Worm (Caenorhabditis elegans) whole organism, young adult: ENCODE data around the gene ctl-2.
A peak's percentile ranks its signal among the peaks of the same experiment; 100 is the strongest.
"Not testable (repeated sequence)": the region's sequence is repeated elsewhere in the genome, so short reads cannot be mapped to it uniquely, and the experiment has no call there.

ENCODE experiments used
- B0336.3 ChIP-seq: fragments of 200-800 bp; sonication (Bioruptor generic); IDR thresholded peaks from 2 replicates; pipeline ENCODE4 v1.3.6; 2022; ENCODE audit warnings: missing genetic modification characterization, missing compliant biosample characterization
- D2030.7 ChIP-seq: fragments of 200-800 bp; sonication (Bioruptor generic); IDR thresholded peaks from 2 replicates; pipeline ENCODE4 v1.3.6; 2022; ENCODE audit warnings: missing genetic modification reagents, missing genetic modification characterization, missing compliant biosample characterization
- F22D6.2 ChIP-seq: sonication (generic microtip); optimal IDR thresholded peaks from 2 replicates; lab custom pipeline; 2016; ENCODE audit warnings: mild to moderate bottlenecking, missing genetic modification characterization, missing compliant biosample characterization
- F33H1.4 ChIP-seq: fragments of 200-800 bp; sonication (Bioruptor generic); IDR thresholded peaks from 2 replicates; pipeline ENCODE4 v1.3.6; 2022; ENCODE audit warnings: missing genetic modification reagents, missing genetic modification characterization, missing compliant biosample characterization
- F52B5.7 ChIP-seq: sonication (generic microtip); optimal IDR thresholded peaks from 2 replicates; lab custom pipeline; 2016; ENCODE audit warnings: mild to moderate bottlenecking, missing genetic modification characterization, missing compliant biosample characterization
- F57C9.4 ChIP-seq: sonication (generic microtip); optimal IDR thresholded peaks from 2 replicates; lab custom pipeline; 2017; ENCODE audit warnings: mild to moderate bottlenecking, missing genetic modification characterization, missing compliant biosample characterization
- Y56A3A.18 ChIP-seq: fragments of 200-800 bp; sonication (Bioruptor generic); IDR thresholded peaks from 2 replicates; pipeline ENCODE4 v1.3.6; 2022; ENCODE audit warnings: missing genetic modification reagents, missing genetic modification characterization, missing compliant biosample characterization
- Y67H2A.10 ChIP-seq: fragments of 200-800 bp; sonication (Bioruptor generic); conservative IDR thresholded peaks from 2 replicates; pipeline ENCODE4 v1.3.6; 2022; ENCODE audit warnings: missing genetic modification reagents, missing genetic modification characterization, missing compliant biosample characterization
- ZK185.1 ChIP-seq: sonication (generic microtip); optimal IDR thresholded peaks from 2 replicates; lab custom pipeline; 2016; ENCODE audit warnings: mild to moderate bottlenecking, missing genetic modification characterization, missing compliant biosample characterization; ENCODE audit not compliant: poor library complexity, severe bottlenecking
- athp-1 ChIP-seq: sonication (generic microtip); optimal IDR thresholded peaks from 2 replicates; lab custom pipeline; 2017; ENCODE audit warnings: mild to moderate bottlenecking, missing genetic modification characterization, missing compliant biosample characterization
- attf-5 ChIP-seq: fragments of 200-800 bp; sonication (Bioruptor generic); optimal IDR thresholded peaks from 2 replicates; lab custom pipeline; 2018; ENCODE audit warnings: mild to moderate bottlenecking, missing genetic modification characterization, missing compliant biosample characterization
- bed-1 ChIP-seq: fragments of 200-800 bp; sonication (Bioruptor generic); IDR thresholded peaks from 2 replicates; pipeline ENCODE4 v1.3.6; 2022; ENCODE audit warnings: missing genetic modification reagents, missing genetic modification characterization, missing compliant biosample characterization
- cebp-1 ChIP-seq, 2 experiments: fragments of 200-800 bp in 1 of 2; sonication (Bioruptor generic) in 1 of 2; sonication (generic microtip) in 1 of 2; IDR thresholded peaks in 1 of 2; optimal IDR thresholded peaks in 1 of 2; 2 replicates each; pipeline versions ENCODE4 v1.3.6 to Lab custom; 2017 to 2022; ENCODE audit warnings: missing compliant biosample characterization in 2 of 2, missing genetic modification characterization in 2 of 2, mild to moderate bottlenecking in 1 of 2, missing genetic modification reagents in 1 of 2, moderate library complexity in 1 of 2
- ceh-27 ChIP-seq: fragments of 200-800 bp; sonication (Bioruptor generic); optimal IDR thresholded peaks from 2 replicates; lab custom pipeline; 2018; ENCODE audit warnings: mild to moderate bottlenecking, missing genetic modification characterization, moderate library complexity, missing compliant biosample characterization
- ceh-58 ChIP-seq: fragments of 200-800 bp; sonication (Bioruptor generic); IDR thresholded peaks from 2 replicates; pipeline ENCODE4 v1.3.6; 2022; ENCODE audit warnings: missing genetic modification characterization, missing compliant biosample characterization
- ceh-79 ChIP-seq: sonication (generic microtip); optimal IDR thresholded peaks from 2 replicates; lab custom pipeline; 2017; ENCODE audit warnings: mild to moderate bottlenecking, missing genetic modification characterization, missing compliant biosample characterization
- ceh-91 ChIP-seq: fragments of 200-800 bp; sonication (Bioruptor generic); IDR thresholded peaks from 2 replicates; pipeline ENCODE4 v1.3.6; 2022; ENCODE audit warnings: missing genetic modification reagents, missing genetic modification characterization, missing compliant biosample characterization
- die-1 ChIP-seq: sonication (generic microtip); optimal IDR thresholded peaks from 2 replicates; lab custom pipeline; 2016; ENCODE audit warnings: missing genotype, mild to moderate bottlenecking, missing genetic modification characterization, missing compliant biosample characterization
- ekl-4 ChIP-seq: fragments of 200-800 bp; sonication (Bioruptor generic); IDR thresholded peaks from 2 replicates; pipeline ENCODE4 v1.3.6; 2022; ENCODE audit warnings: missing genetic modification reagents, missing genetic modification characterization, missing compliant biosample characterization
- fkh-3 ChIP-seq: sonication (generic microtip); optimal IDR thresholded peaks from 2 replicates; lab custom pipeline; 2016; ENCODE audit warnings: mild to moderate bottlenecking, missing genetic modification characterization, missing compliant biosample characterization
- hmg-1.2 ChIP-seq: fragments of 200-800 bp; sonication (Bioruptor generic); IDR thresholded peaks from 2 replicates; pipeline ENCODE4 v1.3.6; 2022; ENCODE audit warnings: missing genetic modification reagents, missing genetic modification characterization, missing compliant biosample characterization
- hmg-20 ChIP-seq: fragments of 200-800 bp; sonication (Bioruptor generic); IDR thresholded peaks from 2 replicates; pipeline ENCODE4 v1.3.6; 2022; ENCODE audit warnings: missing genetic modification reagents, missing genetic modification characterization, missing compliant biosample characterization
- let-607 ChIP-seq, 2 experiments: fragments of 200-800 bp in 1 of 2; sonication (Bioruptor generic) in 1 of 2; sonication (generic microtip) in 1 of 2; optimal IDR thresholded peaks; 2 replicates each; lab custom pipeline; 2016 to 2018; ENCODE audit warnings: mild to moderate bottlenecking in 2 of 2, missing compliant biosample characterization in 2 of 2, missing genetic modification characterization in 2 of 2, moderate library complexity in 2 of 2, missing genotype in 1 of 2
- lin-26 ChIP-seq: fragments of 200-800 bp; sonication (Bioruptor generic); IDR thresholded peaks from 2 replicates; pipeline ENCODE4 v1.3.6; 2022; ENCODE audit warnings: missing genetic modification reagents, missing genetic modification characterization, missing compliant biosample characterization
- lin-40 ChIP-seq: sonication (generic microtip); optimal IDR thresholded peaks from 2 replicates; lab custom pipeline; 2016; ENCODE audit warnings: missing genetic modification characterization, mild to moderate bottlenecking, missing compliant biosample characterization, missing genotype, missing genetic modification reagents
- lir-1 ChIP-seq: fragments of 200-800 bp; sonication (Bioruptor generic); conservative IDR thresholded peaks from 2 replicates; pipeline ENCODE4 v1.3.6; 2022; ENCODE audit warnings: missing genetic modification reagents, missing genetic modification characterization, missing compliant biosample characterization
- lsy-27 ChIP-seq: sonication (generic microtip); optimal IDR thresholded peaks from 2 replicates; lab custom pipeline; 2017; ENCODE audit warnings: missing genetic modification characterization, mild to moderate bottlenecking, missing compliant biosample characterization, antibody characterized with exemption, missing genotype, borderline replicate concordance; ENCODE audit not compliant: insufficient read depth
- madf-8 ChIP-seq: fragments of 200-800 bp; sonication (Bioruptor generic); conservative IDR thresholded peaks from 2 replicates; pipeline ENCODE4 v1.3.6; 2022; ENCODE audit warnings: missing genetic modification reagents, missing genetic modification characterization, missing compliant biosample characterization
- mxl-1 ChIP-seq: sonication (generic microtip); optimal IDR thresholded peaks from 2 replicates; lab custom pipeline; 2016; ENCODE audit warnings: missing genetic modification characterization, missing compliant biosample characterization
- nhr-179 ChIP-seq: sonication (generic microtip); optimal IDR thresholded peaks from 2 replicates; lab custom pipeline; 2016; ENCODE audit warnings: mild to moderate bottlenecking, missing genetic modification characterization, missing compliant biosample characterization
- nhr-80 ChIP-seq: sonication (generic microtip); optimal IDR thresholded peaks from 2 replicates; lab custom pipeline; 2016; ENCODE audit warnings: missing genetic modification characterization, missing compliant biosample characterization
- nhr-90 ChIP-seq: sonication (generic microtip); optimal IDR thresholded peaks from 2 replicates; lab custom pipeline; 2016; ENCODE audit warnings: missing genotype, mild to moderate bottlenecking, missing genetic modification characterization, missing compliant biosample characterization
- pbrm-1 ChIP-seq: fragments of 200-800 bp; sonication (Bioruptor generic); IDR thresholded peaks from 2 replicates; pipeline ENCODE4 v1.3.6; 2022; ENCODE audit warnings: missing genetic modification reagents, missing genetic modification characterization, missing compliant biosample characterization
- pha-4 ChIP-seq: fragments of 150-350 bp; sonication (generic microtip); optimal IDR thresholded peaks from 2 replicates; lab custom pipeline; 2014; ENCODE audit warnings: missing biosample characterization, missing genetic modification reagents, missing genetic modification characterization
- rcor-1 ChIP-seq: fragments of 200-800 bp; sonication (Bioruptor generic); IDR thresholded peaks from 2 replicates; pipeline ENCODE4 v1.3.6; 2022; ENCODE audit warnings: missing genetic modification reagents, missing genetic modification characterization, missing compliant biosample characterization
- rec-8 ChIP-seq, 2 experiments: sonication (generic microtip); optimal IDR thresholded peaks; 2 replicates each; lab custom pipeline; 2016; ENCODE audit warnings: mild to moderate bottlenecking in 2 of 2, missing genetic modification characterization in 2 of 2, missing genetic modification reagents in 2 of 2, missing genotype in 2 of 2, missing biosample characterization in 1 of 2, missing compliant biosample characterization in 1 of 2, moderate library complexity in 1 of 2
- snpc-1.1 ChIP-seq: sonication (generic microtip); optimal IDR thresholded peaks from 2 replicates; lab custom pipeline; 2017; ENCODE audit warnings: missing genetic modification characterization, mild to moderate bottlenecking, missing compliant biosample characterization, antibody characterized with exemption, moderate library complexity, missing genotype, missing genetic modification reagents; ENCODE audit not compliant: insufficient read depth
- snpc-3.4 ChIP-seq: sonication (generic microtip); optimal IDR thresholded peaks from 2 replicates; lab custom pipeline; 2017; ENCODE audit warnings: missing genetic modification characterization, mild to moderate bottlenecking, missing compliant biosample characterization, antibody characterized with exemption, moderate library complexity, missing genotype, missing genetic modification reagents
- somi-1 ChIP-seq: fragments of 200-800 bp; sonication (Bioruptor generic); optimal IDR thresholded peaks from 2 replicates; lab custom pipeline; 2018; ENCODE audit warnings: mild to moderate bottlenecking, missing genetic modification characterization, missing compliant biosample characterization
- tlf-1 ChIP-seq: fragments of 200-800 bp; sonication (Bioruptor generic); optimal IDR thresholded peaks from 2 replicates; lab custom pipeline; 2018; ENCODE audit warnings: mild to moderate bottlenecking, missing genetic modification characterization, missing compliant biosample characterization
- unc-62 ChIP-seq: fragments of 150-350 bp; optimal IDR thresholded peaks from 2 replicates; lab custom pipeline; 2014; ENCODE audit warnings: missing biosample characterization, missing genetic modification reagents, missing genetic modification characterization
- zfh-2 ChIP-seq: fragments of 200-800 bp; sonication (Bioruptor generic); conservative IDR thresholded peaks from 2 replicates; pipeline ENCODE4 v1.3.6; 2022; ENCODE audit warnings: missing genetic modification reagents, missing genetic modification characterization, missing compliant biosample characterization
- zim-3 ChIP-seq: sonication (generic microtip); optimal IDR thresholded peaks from 2 replicates; lab custom pipeline; 2017; ENCODE audit warnings: mild to moderate bottlenecking, missing genetic modification characterization, moderate library complexity, missing compliant biosample characterization
- ztf-18 ChIP-seq: sonication (generic microtip); optimal IDR thresholded peaks from 2 replicates; lab custom pipeline; 2016; ENCODE audit warnings: missing genotype, mild to moderate bottlenecking, missing genetic modification characterization, missing compliant biosample characterization
- ztf-3 ChIP-seq: fragments of 200-800 bp; sonication (Bioruptor generic); optimal IDR thresholded peaks from 2 replicates; lab custom pipeline; 2018; ENCODE audit warnings: mild to moderate bottlenecking, missing genetic modification characterization, missing compliant biosample characterization

The ctl-2 gene

ce11 chrII:14297050-14297449, 4.8 kb downstream of the ctl-2 start, which contains the start of gene Y54G11A.7:
Y54G11A.7 (plus strand) TSS chrII:14297305.
- not testable (repeated sequence) for TF ChIP-seq ztf-18 (tag; lab: Kevin White, UChicago); D2030.7 (GFP tag; lab: Robert Waterston, UW); mxl-1

ce11 chrII:14296320-14296719, 5.5 kb downstream of the ctl-2 start:
- TF ChIP-seq F22D6.2 (tag; lab: Kevin White, UChicago) (no peak), ceh-91 (GFP tag; lab: Robert Waterston, UW) (no peak), lin-40 (tag; lab: Kevin White, UChicago) (peak; percentile 51), cebp-1 (GFP tag; IDR thresholded peaks at IDR 0.05; lab: Robert Waterston, UW) (no peak), cebp-1 (tag; optimal IDR thresholded peaks at IDR 0.05; lab: Kevin White, UChicago) (peak; percentile 44), lir-1 (GFP tag; lab: Robert Waterston, UW) (no peak), F33H1.4 (GFP tag; lab: Robert Waterston, UW) (no peak), B0336.3 (GFP tag; lab: Robert Waterston, UW) (no peak), fkh-3 (no peak), ekl-4 (GFP tag; lab: Robert Waterston, UW) (no peak), die-1 (tag; lab: Kevin White, UChicago) (no peak), rcor-1 (no peak), attf-5 (peak; percentile 20), ceh-58 (GFP tag; lab: Robert Waterston, UW) (no peak), Y67H2A.10 (GFP tag; lab: Robert Waterston, UW) (no peak), nhr-90 (tag; lab: Kevin White, UChicago) (no peak), ZK185.1 (peak; percentile 5), zfh-2 (GFP tag; lab: Robert Waterston, UW) (no peak), ceh-27 (GFP tag; lab: Kevin White, UChicago) (no peak), bed-1 (no peak), let-607 (tag; optimal IDR thresholded peaks at IDR 0.05; lab: Kevin White, UChicago) (no peak), hmg-20 (GFP tag; lab: Robert Waterston, UW) (no peak), rec-8 (tag; optimal IDR thresholded peaks at IDR 0.05; lab: Kevin White, UChicago) (no peak), unc-62 (GFP tag; lab: Kevin White, UChicago) (no peak), nhr-179 (tag; lab: Kevin White, UChicago) (no peak), lsy-27 (tag; lab: Kevin White, UChicago) (no peak), somi-1 (GFP tag; lab: Kevin White, UChicago) (no peak), athp-1 (no peak), hmg-1.2 (GFP tag; lab: Robert Waterston, UW) (peak; percentile 73; the same call in 1 of the 2 replicates), nhr-80 (tag; lab: Kevin White, UChicago) (peak; percentile 76), zim-3 (tag; lab: Kevin White, UChicago) (no peak), Y56A3A.18 (GFP tag; lab: Robert Waterston, UW) (no peak), lin-26 (GFP tag; lab: Robert Waterston, UW) (no peak), madf-8 (no peak), tlf-1 (GFP tag; lab: Kevin White, UChicago) (no peak), pbrm-1 (GFP tag; lab: Robert Waterston, UW) (no peak), F57C9.4 (tag; lab: Kevin White, UChicago) (no peak), snpc-1.1 (tag; lab: Kevin White, UChicago) (no peak), snpc-3.4 (tag; lab: Kevin White, UChicago) (no peak), ceh-79 (tag; lab: Kevin White, UChicago) (no peak), pha-4 (tag; lab: Kevin White, UChicago) (peak; percentile 34), F52B5.7 (tag; lab: Kevin White, UChicago) (no peak), ztf-3 (no peak)
